Worm (Caenorhabditis elegans) whole organism, L3 larva: ENCODE results near the gene mcm-3.

Experiments
- ceh-28 ChIP-seq: fragments of 150-350 bp; optimal IDR thresholded peaks from 2 replicates; lab custom pipeline; 2014; ENCODE audit warnings: missing biosample characterization, missing genetic modification reagents, missing genetic modification characterization
- ceh-82 ChIP-seq: fragments of 150-350 bp; optimal IDR thresholded peaks from 2 replicates; lab custom pipeline; 2014; ENCODE audit warnings: missing biosample characterization, missing genetic modification characterization
- daf-12 ChIP-seq: fragments of 150-350 bp; optimal IDR thresholded peaks from 2 replicates; lab custom pipeline; 2014; ENCODE audit warnings: missing biosample characterization, missing genetic modification reagents, missing genetic modification characterization
- egl-27 ChIP-seq: sonication (generic microtip); optimal IDR thresholded peaks from 4 replicates; lab custom pipeline; 2017; ENCODE audit warnings: missing biosample characterization, missing genetic modification reagents, missing genetic modification characterization
- egl-5 ChIP-seq: fragments of 150-350 bp; optimal IDR thresholded peaks from 2 replicates; lab custom pipeline; 2017; ENCODE audit warnings: missing biosample characterization, missing genetic modification reagents, missing genetic modification characterization, inconsistent platforms
- elt-1 ChIP-seq: fragments of 150-350 bp; optimal IDR thresholded peaks from 2 replicates; lab custom pipeline; 2014; ENCODE audit warnings: missing biosample characterization, missing genetic modification characterization
- elt-2 ChIP-seq: sonication (generic microtip); optimal IDR thresholded peaks from 2 replicates; lab custom pipeline; 2016; ENCODE audit warnings: missing genetic modification reagents, mild to moderate bottlenecking, missing genetic modification characterization, missing compliant biosample characterization
- elt-3 ChIP-seq, 3 experiments: fragments of 150-350 bp in 1 of 3; sonication (generic microtip) in 2 of 3; optimal IDR thresholded peaks; 2 replicates in 2 of 3; 4 replicates in 1 of 3; lab custom pipeline; 2014 to 2017; ENCODE audit warnings: missing biosample characterization in 3 of 3, missing genetic modification characterization in 3 of 3
- eor-1 ChIP-seq, 2 experiments: fragments of 150-350 bp; optimal IDR thresholded peaks; 2 replicates each; lab custom pipeline; 2014 to 2018; ENCODE audit warnings: missing biosample characterization in 2 of 2, missing genetic modification characterization in 2 of 2
- fkh-2 ChIP-seq: fragments of 150-350 bp; optimal IDR thresholded peaks from 2 replicates; lab custom pipeline; 2014; ENCODE audit warnings: missing biosample characterization, missing genetic modification reagents, missing genetic modification characterization
- lin-39 ChIP-seq: fragments of 150-350 bp; optimal IDR thresholded peaks from 2 replicates; lab custom pipeline; 2018; ENCODE audit warnings: missing biosample characterization, missing genetic modification reagents, missing genetic modification characterization
- lsy-12 ChIP-seq: sonication (generic microtip); optimal IDR thresholded peaks from 2 replicates; lab custom pipeline; 2016; ENCODE audit warnings: mild to moderate bottlenecking, missing genetic modification characterization, missing compliant biosample characterization
- mdl-1 ChIP-seq: fragments of 150-350 bp; optimal IDR thresholded peaks from 2 replicates; lab custom pipeline; 2014; ENCODE audit warnings: missing biosample characterization, missing genetic modification characterization
- mml-1 ChIP-seq: fragments of 150-350 bp; sonication (generic microtip); optimal IDR thresholded peaks from 3 replicates; lab custom pipeline; 2014; ENCODE audit warnings: missing biosample characterization, missing genetic modification characterization
- nfya-1 ChIP-seq: sonication (generic microtip); optimal IDR thresholded peaks from 2 replicates; lab custom pipeline; 2017; ENCODE audit warnings: missing genetic modification characterization, mild to moderate bottlenecking, missing compliant biosample characterization, antibody characterized with exemption, moderate library complexity; ENCODE audit not compliant: insufficient read depth
- nhr-12 ChIP-seq: fragments of 150-350 bp; optimal IDR thresholded peaks from 2 replicates; lab custom pipeline; 2014; ENCODE audit warnings: missing biosample characterization, missing genetic modification characterization
- nhr-23 ChIP-seq: fragments of 150-350 bp; optimal IDR thresholded peaks from 2 replicates; lab custom pipeline; 2014; ENCODE audit warnings: missing biosample characterization, missing genetic modification reagents, missing genetic modification characterization
- nhr-237 ChIP-seq: fragments of 150-350 bp; optimal IDR thresholded peaks from 2 replicates; lab custom pipeline; 2014; ENCODE audit warnings: missing biosample characterization, missing genetic modification characterization
- nhr-25 ChIP-seq: sonication (generic microtip); optimal IDR thresholded peaks from 2 replicates; lab custom pipeline; 2017; ENCODE audit warnings: missing biosample characterization, missing genetic modification characterization
- nhr-28 ChIP-seq: fragments of 150-350 bp; optimal IDR thresholded peaks from 2 replicates; lab custom pipeline; 2014; ENCODE audit warnings: missing biosample characterization, missing genetic modification characterization
- nhr-43 ChIP-seq: sonication (generic microtip); optimal IDR thresholded peaks from 2 replicates; lab custom pipeline; 2016; ENCODE audit warnings: mild to moderate bottlenecking, missing genetic modification characterization, missing compliant biosample characterization; ENCODE audit not compliant: poor library complexity, severe bottlenecking
- nhr-76 ChIP-seq: fragments of 150-350 bp; sonication (generic microtip); optimal IDR thresholded peaks from 5 replicates; lab custom pipeline; 2014; ENCODE audit warnings: missing biosample characterization, missing genetic modification characterization
- nhr-77 ChIP-seq: fragments of 150-350 bp; optimal IDR thresholded peaks from 2 replicates; lab custom pipeline; 2014; ENCODE audit warnings: missing biosample characterization, missing genetic modification characterization
- pha-4 ChIP-seq: fragments of 150-350 bp; optimal IDR thresholded peaks from 2 replicates; lab custom pipeline; 2014; ENCODE audit warnings: missing biosample characterization, missing genetic modification reagents, missing genetic modification characterization
- pqm-1 ChIP-seq: fragments of 150-350 bp; optimal IDR thresholded peaks from 2 replicates; lab custom pipeline; 2017; ENCODE audit warnings: missing biosample characterization, missing genetic modification characterization, inconsistent platforms
- skn-1 ChIP-seq: fragments of 150-350 bp; optimal IDR thresholded peaks from 2 replicates; lab custom pipeline; 2014; ENCODE audit warnings: missing biosample characterization, missing genetic modification characterization
- snpc-4 ChIP-seq: fragments of 150-350 bp; optimal IDR thresholded peaks from 2 replicates; lab custom pipeline; 2014; ENCODE audit warnings: missing biosample characterization, missing genetic modification characterization
- unc-62 ChIP-seq: fragments of 150-350 bp; sonication (generic microtip); optimal IDR thresholded peaks from 4 replicates; lab custom pipeline; 2014; ENCODE audit warnings: missing biosample characterization, missing genetic modification reagents, missing genetic modification characterization
- ztf-11 ChIP-seq: fragments of 150-350 bp; optimal IDR thresholded peaks from 2 replicates; lab custom pipeline; 2014; ENCODE audit warnings: missing biosample characterization, missing genetic modification characterization

The mcm-3 gene

ce11 chrV:15057724-15058123 is 1.7 kb downstream of the mcm-3 start:
- TF ChIP-seq elt-2 (no peak), ceh-28 (no peak), mdl-1 (tag; lab: Kevin White, UChicago) (no peak), nhr-28 (no peak), nhr-237 (tag; lab: Kevin White, UChicago) (no peak), snpc-4 (tag; lab: Kevin White, UChicago) (no peak), lsy-12 (tag; lab: Kevin White, UChicago) (no peak), nhr-12 (no peak), daf-12 (tag; lab: Kevin White, UChicago) (no peak)

ce11 chrV:15056346-15056839 is 3.0 kb downstream of the mcm-3 start:
- TF ChIP-seq ztf-11 (tag; lab: Kevin White, UChicago) = no peak
- TF ChIP-seq nhr-76 (tag; lab: Kevin White, UChicago) = no peak
- no peak for TF ChIP-seq nhr-25 (tag; lab: Kevin White, UChicago)
- no peak for TF ChIP-seq elt-3 (tag; optimal IDR thresholded peaks at IDR 0.05; lab: Kevin White, UChicago)
- no peak for TF ChIP-seq nfya-1 (tag; lab: Kevin White, UChicago)
- no peak for TF ChIP-seq daf-12 (tag; lab: Kevin White, UChicago)
- TF ChIP-seq elt-1 (tag; lab: Kevin White, UChicago) = no peak

- TF ChIP-seq nhr-43 (tag; lab: Kevin White, UChicago) = no peak
- no peak for TF ChIP-seq nhr-23 (tag; lab: Kevin White, UChicago)
- no peak for TF ChIP-seq egl-27
- no peak for TF ChIP-seq skn-1
- no peak for TF ChIP-seq nhr-77
- no peak for TF ChIP-seq elt-2
- TF ChIP-seq egl-5 (tag; lab: Kevin White, UChicago) = no peak
- TF ChIP-seq unc-62 = no peak
- TF ChIP-seq lsy-12 (tag; lab: Kevin White, UChicago) = no peak
- no peak for TF ChIP-seq eor-1 (tag; optimal IDR thresholded peaks at IDR 0.05; lab: Kevin White, UChicago)
- no peak for TF ChIP-seq fkh-2 (tag; lab: Kevin White, UChicago)
- TF ChIP-seq pqm-1 (tag; lab: Kevin White, UChicago) = no peak
These were observed 3.5 kb downstream of the mcm-3 start, which contains the start of gene C25D7.16 for ce11 chrV:15055873-15056272. C25D7.16 (plus strand) TSS chrV:15056173.

ce11 chrV:15054733-15055132 is 4.7 kb downstream of the mcm-3 start:
- TF ChIP-seq unc-62 (no peak), ceh-28 (no peak), nhr-25 (tag; lab: Kevin White, UChicago) (no peak)

ce11 chrV:15052368-15052767 is 7.0 kb downstream of the mcm-3 start, which contains the start of the genes fbxa-82 and C25D7.5:
fbxa-82 (minus strand) TSS chrV:15052530.
C25D7.5 (plus strand) TSS chrV:15052650.
- peak; percentile 31 for TF ChIP-seq pha-4 (tag; lab: Kevin White, UChicago)
- no peak for TF ChIP-seq unc-62
- TF ChIP-seq mml-1 (tag; lab: Kevin White, UChicago) = no peak
- TF ChIP-seq pqm-1 (tag; lab: Kevin White, UChicago) = peak; percentile 41
- peak; percentile 28 for TF ChIP-seq elt-2
- TF ChIP-seq, all 47 proteins: peak for 3

ce11 chrV:15051720-15052119 is 7.7 kb downstream of the mcm-3 start:
- TF ChIP-seq nhr-28 (no peak), nhr-76 (tag; lab: Kevin White, UChicago) (no peak), ceh-82 (no peak), lin-39 (tag; lab: Kevin White, UChicago) (no peak), mml-1 (tag; lab: Kevin White, UChicago) (no peak)
- TF ChIP-seq, all 47 proteins: peak for 0

- no peak for TF ChIP-seq mml-1 (tag; lab: Kevin White, UChicago)
- peak; percentile 4 for TF ChIP-seq elt-2
These were observed 11.3 kb downstream of the mcm-3 start, which contains the start of gene sdc-3 for ce11 chrV:15048107-15048506. sdc-3 (minus strand) TSS chrV:15048207.
